Fruit fly (Drosophila melanogaster) whole organism, embryonic: Measurements from ENCODE around the gene MAPk-Ak2.

Experiments used
- Adf1 ChIP-seq: fragments of 200-800 bp; sonication (Bioruptor generic); IDR thresholded peaks from 2 replicates; pipeline ENCODE4 v1.3.6; 2022; ENCODE audit warnings: missing biosample characterization, missing genetic modification characterization
- Blimp-1 ChIP-seq: fragments of 200-800 bp; sonication (Bioruptor generic); optimal IDR thresholded peaks from 3 replicates; lab custom pipeline; 2018; ENCODE audit warnings: missing biosample characterization, missing genetic modification characterization, mild to moderate bottlenecking, moderate library complexity, missing genetic modification reagents
- CG10321 ChIP-seq: fragments of 200-800 bp; sonication (Bioruptor generic); IDR thresholded peaks from 2 replicates; pipeline ENCODE4 v1.3.6; 2022; ENCODE audit warnings: missing biosample characterization, missing genetic modification characterization
- CG10431 ChIP-seq: fragments of 200-800 bp; sonication (Bioruptor generic); optimal IDR thresholded peaks from 3 replicates; lab custom pipeline; 2018; ENCODE audit warnings: missing biosample characterization, mild to moderate bottlenecking, missing genetic modification characterization
- CG13775 ChIP-seq: fragments of 200-800 bp; sonication (Bioruptor generic); optimal IDR thresholded peaks from 3 replicates; lab custom pipeline; 2017; ENCODE audit warnings: missing biosample characterization, mild to moderate bottlenecking, missing genetic modification characterization
- CG15601 ChIP-seq: fragments of 200-800 bp; sonication (Bioruptor generic); optimal IDR thresholded peaks from 3 replicates; lab custom pipeline; 2019; ENCODE audit warnings: missing biosample characterization, mild to moderate bottlenecking, missing genetic modification characterization, moderate library complexity
- CG1603 ChIP-seq: fragments of 200-800 bp; sonication (Bioruptor generic); optimal IDR thresholded peaks from 2 replicates; lab custom pipeline; 2019; ENCODE audit warnings: missing biosample characterization, mild to moderate bottlenecking, missing genetic modification characterization, moderate library complexity
- CG18011 ChIP-seq: fragments of 200-800 bp; sonication (Bioruptor generic); optimal IDR thresholded peaks from 2 replicates; lab custom pipeline; 2017; ENCODE audit warnings: missing biosample characterization, missing genetic modification characterization, mild to moderate bottlenecking, moderate library complexity, missing genotype
- CG1832 ChIP-seq: fragments of 200-800 bp; sonication (Bioruptor generic); optimal IDR thresholded peaks from 2 replicates; lab custom pipeline; 2017; ENCODE audit warnings: missing biosample characterization, mild to moderate bottlenecking, missing genetic modification characterization, inconsistent platforms
- CG3065 ChIP-seq: fragments of 200-800 bp; sonication (Bioruptor generic); optimal IDR thresholded peaks from 2 replicates; lab custom pipeline; 2016; ENCODE audit warnings: missing biosample characterization, missing genetic modification characterization
- CG43689 ChIP-seq: fragments of 200-800 bp; sonication (Bioruptor generic); IDR thresholded peaks from 2 replicates; pipeline ENCODE4 v1.3.6; 2022; ENCODE audit warnings: missing biosample characterization, missing genetic modification characterization
- CG6791 ChIP-seq: fragments of 200-800 bp; sonication (Bioruptor generic); IDR thresholded peaks from 3 replicates; pipeline ENCODE4 v1.3.6; 2022; ENCODE audit warnings: missing biosample characterization, missing genetic modification characterization; ENCODE audit not compliant: partially characterized antibody
- CG8281 ChIP-seq: fragments of 200-800 bp; sonication (Bioruptor generic); optimal IDR thresholded peaks from 2 replicates; lab custom pipeline; 2018; ENCODE audit warnings: missing biosample characterization, mild to moderate bottlenecking, missing genetic modification characterization, moderate library complexity
- CG8478 ChIP-seq: fragments of >200 bp; optimal IDR thresholded peaks from 2 replicates; lab custom pipeline; 2018
- Dbx ChIP-seq: fragments of 200-800 bp; sonication (Bioruptor generic); IDR thresholded peaks from 3 replicates; pipeline ENCODE4 v1.3.6; 2022; ENCODE audit warnings: missing biosample characterization, missing genetic modification characterization
- HLHmδ ChIP-seq: fragments of 200-800 bp; sonication (Bioruptor generic); optimal IDR thresholded peaks from 2 replicates; lab custom pipeline; 2018; ENCODE audit warnings: missing biosample characterization, mild to moderate bottlenecking, missing genetic modification characterization, moderate library complexity
- HmgD ChIP-seq: fragments of 200-800 bp; sonication (Bioruptor generic); optimal IDR thresholded peaks from 3 replicates; lab custom pipeline; 2016; ENCODE audit warnings: missing biosample characterization, missing genetic modification characterization
- Hr78 ChIP-seq, 2 experiments: fragments of 200-800 bp in 1 of 2; fragments of >200 bp in 1 of 2; sonication (Bioruptor generic) in 1 of 2; optimal IDR thresholded peaks; 2 replicates each; lab custom pipeline; 2017 to 2019; ENCODE audit warnings: missing biosample characterization in 2 of 2, missing genetic modification characterization in 2 of 2, mild to moderate bottlenecking in 1 of 2, moderate library complexity in 1 of 2
- Jarid2 ChIP-seq: fragments of 200-800 bp; sonication (Bioruptor generic); optimal IDR thresholded peaks from 3 replicates; lab custom pipeline; 2017; ENCODE audit warnings: mild to moderate bottlenecking, missing biosample characterization, missing genetic modification reagents, missing genetic modification characterization
- Nf-YB ChIP-seq: fragments of 200-800 bp; sonication (Bioruptor generic); optimal IDR thresholded peaks from 3 replicates; lab custom pipeline; 2019; ENCODE audit warnings: missing biosample characterization, mild to moderate bottlenecking, missing genetic modification characterization, moderate library complexity
- Nf-YC ChIP-seq: fragments of 200-800 bp; optimal IDR thresholded peaks from 3 replicates; lab custom pipeline; 2019; ENCODE audit warnings: missing biosample characterization, mild to moderate bottlenecking, missing genetic modification characterization, moderate library complexity
- Scr ChIP-seq: fragments of 200-800 bp; sonication (Bioruptor generic); IDR thresholded peaks from 2 replicates; pipeline ENCODE4 v1.3.6; 2022; ENCODE audit warnings: missing biosample characterization, missing genetic modification characterization; ENCODE audit not compliant: partially characterized antibody
- Stat92E ChIP-seq, 3 experiments: fragments of >200 bp in 2 of 3; fragments of 200-800 bp in 1 of 3; sonication (Bioruptor generic) in 1 of 3; optimal IDR thresholded peaks; 2 replicates each; lab custom pipeline; 2017 to 2019; ENCODE audit warnings: missing biosample characterization in 3 of 3, missing genetic modification characterization in 3 of 3, mild to moderate bottlenecking in 1 of 3, moderate library complexity in 1 of 3
- Trl ChIP-seq, 3 experiments: fragments of >200 bp in 2 of 3; fragments of 200-800 bp in 1 of 3; sonication (Bioruptor generic) in 1 of 3; optimal IDR thresholded peaks; 2 replicates in 1 of 3; 3 replicates in 2 of 3; lab custom pipeline; 2016 to 2017; ENCODE audit warnings: missing biosample characterization in 1 of 3, missing genetic modification characterization in 1 of 3
- aop ChIP-seq: fragments of 200-800 bp; sonication (Bioruptor generic); IDR thresholded peaks from 2 replicates; pipeline ENCODE4 v1.3.6; 2022; ENCODE audit warnings: missing biosample characterization, missing genetic modification characterization
- caup ChIP-seq: fragments of 200-800 bp; sonication (Bioruptor generic); optimal IDR thresholded peaks from 3 replicates; lab custom pipeline; 2017; ENCODE audit warnings: missing biosample characterization, mild to moderate bottlenecking, missing genetic modification characterization, moderate library complexity; ENCODE audit not compliant: severe bottlenecking
- ci ChIP-seq: fragments of 200-800 bp; sonication (Bioruptor generic); IDR thresholded peaks from 3 replicates; pipeline ENCODE4 v1.3.6; 2022; ENCODE audit warnings: missing biosample characterization, missing genetic modification characterization
- crol ChIP-seq: fragments of 200-800 bp; sonication (Bioruptor generic); IDR thresholded peaks from 2 replicates; pipeline ENCODE4 v1.3.6; 2022; ENCODE audit warnings: missing biosample characterization, missing genetic modification characterization
- gce ChIP-seq: fragments of 200-800 bp; sonication (Bioruptor generic); IDR thresholded peaks from 3 replicates; pipeline ENCODE4 v1.3.6; 2022; ENCODE audit warnings: missing biosample characterization, missing genetic modification characterization
- gfzf ChIP-seq: fragments of 200-800 bp; sonication (Bioruptor generic); optimal IDR thresholded peaks from 2 replicates; lab custom pipeline; 2016; ENCODE audit warnings: missing biosample characterization, mild to moderate bottlenecking, missing genetic modification characterization, moderate library complexity
- gsb-n ChIP-seq: fragments of 200-800 bp; sonication (Bioruptor generic); optimal IDR thresholded peaks from 3 replicates; lab custom pipeline; 2018; ENCODE audit warnings: missing biosample characterization, mild to moderate bottlenecking, missing genetic modification characterization
- ken ChIP-seq: fragments of 200-800 bp; sonication (Bioruptor generic); IDR thresholded peaks from 3 replicates; pipeline ENCODE4 v1.3.6; 2022; ENCODE audit warnings: missing biosample characterization, missing genetic modification characterization
- klu ChIP-seq: fragments of 200-800 bp; sonication (Bioruptor generic); IDR thresholded peaks from 2 replicates; pipeline ENCODE4 v1.3.6; 2022; ENCODE audit warnings: missing biosample characterization, missing genetic modification characterization
- kni ChIP-seq: fragments of 200-800 bp; sonication (Bioruptor generic); optimal IDR thresholded peaks from 3 replicates; lab custom pipeline; 2017; ENCODE audit warnings: mild to moderate bottlenecking, missing biosample characterization, missing genetic modification reagents, missing genetic modification characterization
- nau ChIP-seq: fragments of 200-800 bp; sonication (Bioruptor generic); optimal IDR thresholded peaks from 3 replicates; lab custom pipeline; 2017; ENCODE audit warnings: missing biosample characterization, mild to moderate bottlenecking, missing genetic modification characterization, missing genetic modification reagents
- nom ChIP-seq: fragments of 200-800 bp; sonication (Bioruptor generic); optimal IDR thresholded peaks from 2 replicates; lab custom pipeline; 2017; ENCODE audit warnings: missing biosample characterization, missing genetic modification characterization, mild to moderate bottlenecking, moderate library complexity, missing genetic modification reagents
- otp ChIP-seq: fragments of 200-800 bp; sonication (Bioruptor generic); IDR thresholded peaks from 3 replicates; pipeline ENCODE4, ENCODE4 v1.3.6; 2022; ENCODE audit warnings: missing biosample characterization, missing genetic modification characterization
- pros ChIP-seq: fragments of 200-800 bp; sonication (Bioruptor generic); optimal IDR thresholded peaks from 3 replicates; lab custom pipeline; 2019; ENCODE audit warnings: missing biosample characterization, mild to moderate bottlenecking, missing genetic modification characterization, moderate library complexity
- sr ChIP-seq: fragments of 200-800 bp; sonication (Bioruptor generic); IDR thresholded peaks from 3 replicates; pipeline ENCODE4 v1.3.6; 2022; ENCODE audit warnings: missing biosample characterization, missing genetic modification characterization
- stwl ChIP-seq: fragments of 200-800 bp; sonication (Bioruptor generic); optimal IDR thresholded peaks from 3 replicates; lab custom pipeline; 2018; ENCODE audit warnings: missing biosample characterization, mild to moderate bottlenecking, missing genetic modification characterization, moderate library complexity
- vvl ChIP-seq: fragments of 200-800 bp; sonication (Bioruptor generic); IDR thresholded peaks from 2 replicates; pipeline ENCODE4 v1.3.6; 2022; ENCODE audit warnings: missing biosample characterization, missing genetic modification characterization
- wor ChIP-seq: fragments of 200-800 bp; sonication (Bioruptor generic); IDR thresholded peaks from 2 replicates; pipeline ENCODE4 v1.3.6; 2022; ENCODE audit warnings: missing biosample characterization, missing genetic modification characterization
- yki ChIP-seq: fragments of >200 bp; optimal IDR thresholded peaks from 3 replicates; lab custom pipeline; 2018
- z ChIP-seq: fragments of 200-800 bp; sonication (Bioruptor generic); IDR thresholded peaks from 3 replicates; pipeline ENCODE4 v1.3.6; 2022; ENCODE audit warnings: missing biosample characterization, missing genetic modification characterization

The MAPk-Ak2 gene

DNA sequence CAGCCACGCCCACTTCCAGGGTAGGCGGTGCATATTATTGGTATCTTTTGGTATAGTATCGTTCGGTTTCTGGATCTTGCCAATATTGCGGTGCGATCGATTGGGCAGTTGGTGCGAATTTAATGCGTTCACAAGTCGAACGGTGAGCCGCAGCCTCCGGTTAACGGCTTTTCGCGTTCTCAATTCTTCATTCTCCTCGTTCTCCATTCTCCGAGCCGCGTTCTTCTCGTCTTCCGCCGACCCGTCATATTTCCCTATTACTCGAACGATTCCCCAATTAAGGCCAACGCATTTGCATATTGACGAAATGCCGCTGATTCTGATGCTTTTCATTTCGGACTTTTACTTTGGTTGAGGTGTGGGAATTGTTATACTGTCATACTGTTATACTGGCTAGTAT, 12.5 kb upstream of the MAPk-Ak2 start, which contains the start of gene CG42264:
TSS of gene CG42264 (minus strand) at position 101 of the 400 bp plus-strand sequence.
- peak; percentile 40 for TF ChIP-seq CG8281 (tag; lab: Kevin White, UChicago)
- TF ChIP-seq Stat92E (GFP tag; optimal IDR thresholded peaks at IDR 0.05; lab: Kevin White, UChicago) = no peak
- peak; percentile 22; the same call in 1 of the 2 replicates for TF ChIP-seq vvl (GFP tag; lab: Robert Waterston, UW)

dm6 chrX:5772409-5772808, 8.4 kb upstream of the MAPk-Ak2 start:
- TF ChIP-seq Trl (optimal IDR thresholded peaks at IDR 0.05; lab: Kevin White, UChicago) (peak in 1 of 2 experiments; percentile 48), Trl (GFP tag; optimal IDR thresholded peaks at IDR 0.05; lab: Kevin White, UChicago) (no peak), Blimp-1 (GFP tag; lab: Kevin White, UChicago) (peak; percentile 98), nau (GFP tag; lab: Kevin White, UChicago) (no peak), CG1603 (tag; lab: Kevin White, UChicago) (no peak), caup (no peak), CG10431 (GFP tag; lab: Kevin White, UChicago) (peak; percentile 38)
- TF ChIP-seq, all 482 proteins: peak for 3

DNA sequence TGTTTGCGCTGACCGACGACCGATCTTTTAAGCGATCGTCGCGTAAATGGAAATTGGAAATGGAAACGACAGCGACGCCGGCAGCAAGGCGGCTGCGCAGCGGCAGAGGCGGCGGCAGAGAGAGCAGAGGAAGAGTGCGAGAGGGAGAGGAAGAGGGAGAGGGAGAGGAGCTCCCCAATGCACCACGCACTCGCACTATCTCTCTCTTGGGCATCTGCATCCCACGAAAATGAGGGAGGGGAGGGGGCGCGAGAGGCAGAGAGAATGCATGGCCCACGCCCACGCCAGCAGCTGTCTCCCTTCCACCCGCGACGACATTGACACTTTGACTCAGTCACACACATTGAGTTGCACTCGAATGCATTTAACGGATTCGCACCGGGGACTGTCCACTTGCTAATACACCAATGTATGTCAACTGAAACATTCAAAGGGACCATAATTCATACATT, 6.8 kb upstream of the MAPk-Ak2 start, which contains the start of gene CG3097:
TSS of gene CG3097 (minus strand) at position 51 of the 452 bp plus-strand sequence.
- TF ChIP-seq pros (peak; percentile 24), yki (peak; percentile 81), otp (GFP tag; lab: Robert Waterston, UW) (0 out of 3 replicates have a peak, but pooled peaks have one; percentile 6), ci (GFP tag; lab: Robert Waterston, UW) (peak; percentile 55; the same call in 2 of the 3 replicates), z (GFP tag; lab: Robert Waterston, UW) (peak; percentile 99), Jarid2 (peak; percentile 24), Nf-YB (GFP tag; lab: Kevin White, UChicago) (peak; percentile 58), CG18011 (GFP tag; lab: Kevin White, UChicago) (no peak), HLHmδ (GFP tag; lab: Kevin White, UChicago) (peak; percentile 52), kni (GFP tag; lab: Kevin White, UChicago) (peak; percentile 74), gce (peak; percentile 29; the same call in 1 of the 3 replicates), stwl (tag; lab: Kevin White, UChicago) (peak; percentile 37), CG10321 (GFP tag; lab: Robert Waterston, UW) (peak; percentile 85), wor (GFP tag; lab: Robert Waterston, UW) (no peak), CG43689 (GFP tag; lab: Robert Waterston, UW) (no peak), Scr (GFP tag; lab: Robert Waterston, UW) (peak; percentile 36), CG15601 (tag; lab: Kevin White, UChicago) (no peak), sr (GFP tag; lab: Robert Waterston, UW) (peak; percentile 99), Dbx (GFP tag; lab: Robert Waterston, UW) (no peak), gfzf (GFP tag; lab: Kevin White, UChicago) (no peak), aop (GFP tag; lab: Robert Waterston, UW) (peak; percentile 51; the same call in 1 of the 2 replicates), Trl (optimal IDR thresholded peaks at IDR 0.05; lab: Kevin White, UChicago) (peak; percentile 11 to 91), Trl (GFP tag; optimal IDR thresholded peaks at IDR 0.05; lab: Kevin White, UChicago) (no peak), klu (GFP tag; lab: Robert Waterston, UW) (peak; percentile 76), Adf1 (GFP tag; lab: Robert Waterston, UW) (peak; percentile 74), HmgD (GFP tag; lab: Kevin White, UChicago) (peak; percentile 6), CG6791 (GFP tag; lab: Robert Waterston, UW) (peak; percentile 20; the same call in 1 of the 3 replicates), gsb-n (peak; percentile 7), CG8478 (lab: Kevin White, UChicago) (peak; percentile 80), nom (GFP tag; lab: Kevin White, UChicago) (peak; percentile 24), CG13775 (GFP tag; lab: Kevin White, UChicago) (no peak), Nf-YC (peak; percentile 19), Hr78 (GFP tag; optimal IDR thresholded peaks at IDR 0.05; lab: Kevin White, UChicago) (peak in 1 of 2 experiments; percentile 40), CG1832 (GFP tag; lab: Kevin White, UChicago) (peak; percentile 94), vvl (GFP tag; lab: Robert Waterston, UW) (peak; percentile 53; the same call in 1 of the 2 replicates), ken (0 out of 3 replicates have a peak, but pooled peaks have one; percentile 28), CG3065 (GFP tag; lab: Kevin White, UChicago) (peak; percentile 86), crol (GFP tag; lab: Robert Waterston, UW) (peak; percentile 100)
